Fruit fly (Drosophila melanogaster) whole organism, pupa: ENCODE results near the gene CG43373.

Experiments
- CG17806 ChIP-seq: fragments of 200-800 bp; sonication (Bioruptor generic); optimal IDR thresholded peaks from 2 replicates; lab custom pipeline; 2018; ENCODE audit warnings: missing biosample characterization, mild to moderate bottlenecking, missing genetic modification characterization, moderate library complexity
- CG34367 ChIP-seq: fragments of 200-800 bp; sonication (Bioruptor generic); optimal IDR thresholded peaks from 2 replicates; lab custom pipeline; 2018; ENCODE audit warnings: missing biosample characterization, mild to moderate bottlenecking, missing genetic modification characterization
- CG8159 ChIP-seq: fragments of 200-800 bp; sonication (Bioruptor generic); optimal IDR thresholded peaks from 3 replicates; lab custom pipeline; 2018; ENCODE audit warnings: missing biosample characterization, mild to moderate bottlenecking, missing genetic modification characterization, moderate library complexity
- CG8301 ChIP-seq: fragments of 200-800 bp; sonication (Bioruptor generic); optimal IDR thresholded peaks from 2 replicates; lab custom pipeline; 2018; ENCODE audit warnings: missing biosample characterization, mild to moderate bottlenecking, missing genetic modification characterization
- CG9948 ChIP-seq: fragments of 200-800 bp; sonication (Bioruptor generic); optimal IDR thresholded peaks from 2 replicates; lab custom pipeline; 2018; ENCODE audit warnings: missing biosample characterization, mild to moderate bottlenecking, missing genetic modification characterization, moderate library complexity
- Ets98B ChIP-seq: fragments of 200-800 bp; sonication (Bioruptor generic); IDR thresholded peaks from 2 replicates; pipeline ENCODE4 v1.3.6; 2022; ENCODE audit warnings: missing biosample characterization, missing genetic modification characterization
- Pif1B ChIP-seq: fragments of 200-800 bp; sonication (Bioruptor generic); optimal IDR thresholded peaks from 3 replicates; lab custom pipeline; 2016; ENCODE audit warnings: missing biosample characterization, missing genetic modification characterization
- Snoo ChIP-seq: fragments of 200-800 bp; sonication (Bioruptor generic); optimal IDR thresholded peaks from 3 replicates; lab custom pipeline; 2017; ENCODE audit warnings: missing biosample characterization, mild to moderate bottlenecking, missing genetic modification characterization, inconsistent platforms
- rn ChIP-seq: fragments of 200-800 bp; sonication (Bioruptor generic); IDR thresholded peaks from 2 replicates; pipeline ENCODE4 v1.3.6; 2022; ENCODE audit warnings: missing biosample characterization, missing genetic modification characterization

dm6 chr3L:16571014-16571738 lies 28.0 kb upstream of the CG43373 start:
- no peak for TF ChIP-seq CG17806 (tag; lab: Kevin White, UChicago)
- no peak for TF ChIP-seq Ets98B (GFP tag; lab: Robert Waterston, UW)
- TF ChIP-seq Snoo (tag; lab: Kevin White, UChicago), result no peak
- TF ChIP-seq CG9948 (tag; lab: Kevin White, UChicago), result no peak
- peak; percentile 7 for TF ChIP-seq CG8301 (tag; lab: Kevin White, UChicago)
- no peak for TF ChIP-seq CG34367 (tag; lab: Kevin White, UChicago)
- TF ChIP-seq Pif1B (GFP tag; lab: Kevin White, UChicago), result no peak
- TF ChIP-seq CG8159 (tag; lab: Kevin White, UChicago), result no peak
- no peak for TF ChIP-seq rn (GFP tag; lab: Robert Waterston, UW)
